Fruit fly (Drosophila melanogaster) whole organism, wandering third instar larva: ENCODE measurements around the gene RpL3.

Experiments used
- CrebA ChIP-seq: fragments of 200-800 bp; sonication (Bioruptor generic); optimal IDR thresholded peaks from 2 replicates; lab custom pipeline; 2016; ENCODE audit warnings: missing biosample characterization, mild to moderate bottlenecking, missing genetic modification characterization, borderline replicate concordance
- N ChIP-seq: fragments of >200 bp; optimal IDR thresholded peaks from 2 replicates; lab custom pipeline; 2018; ENCODE audit warnings: missing biosample characterization, missing external identifiers, missing genetic modification characterization
- pan ChIP-seq: fragments of >200 bp; optimal IDR thresholded peaks from 2 replicates; lab custom pipeline; 2017
- psq ChIP-seq: fragments of 200-800 bp; sonication (Bioruptor generic); optimal IDR thresholded peaks from 3 replicates; lab custom pipeline; 2017; ENCODE audit warnings: missing biosample characterization, mild to moderate bottlenecking, missing genetic modification characterization, moderate library complexity
- usp ChIP-seq: fragments of >200 bp; optimal IDR thresholded peaks from 2 replicates; lab custom pipeline; 2017; ENCODE audit warnings: missing biosample characterization, missing genetic modification characterization

- TF ChIP-seq usp (GFP tag; lab: Kevin White, UChicago) (no peak), psq (GFP tag; lab: Kevin White, UChicago) (no peak), pan (lab: Kevin White, UChicago) (no peak), CrebA (no peak), N (GFP tag; lab: Kevin White, UChicago) (no peak)
Observed at dm6 chr3R:11236041-11236440, 14.3 kb downstream of the RpL3 start, which contains the start of gene CG31441.
